Fruit fly (Drosophila melanogaster) whole organism, embryonic: ENCODE data around the gene Glt.
A peak's percentile ranks its signal among the peaks of the same experiment; 100 is the strongest.

Experiments used
- B-H2 ChIP-seq: fragments of 200-800 bp; sonication (Bioruptor generic); optimal IDR thresholded peaks from 2 replicates; lab custom pipeline; 2018; ENCODE audit warnings: missing biosample characterization, mild to moderate bottlenecking, missing genetic modification characterization
- Blimp-1 ChIP-seq: fragments of 200-800 bp; sonication (Bioruptor generic); optimal IDR thresholded peaks from 3 replicates; lab custom pipeline; 2018; ENCODE audit warnings: missing biosample characterization, missing genetic modification characterization, mild to moderate bottlenecking, moderate library complexity, missing genetic modification reagents
- CG10147 ChIP-seq: fragments of 200-800 bp; sonication (Bioruptor generic); optimal IDR thresholded peaks from 2 replicates; lab custom pipeline; 2019; ENCODE audit warnings: missing biosample characterization, mild to moderate bottlenecking, missing genetic modification characterization, moderate library complexity
- CG11560 ChIP-seq: fragments of 200-800 bp; sonication (Bioruptor generic); IDR thresholded peaks from 3 replicates; pipeline ENCODE4 v1.3.6; 2022; ENCODE audit warnings: missing biosample characterization, missing genetic modification characterization
- CG12659 ChIP-seq: fragments of 200-800 bp; sonication (Bioruptor generic); optimal IDR thresholded peaks from 3 replicates; lab custom pipeline; 2017; ENCODE audit warnings: mild to moderate bottlenecking, missing biosample characterization, missing genetic modification reagents, missing genetic modification characterization
- CG14965 ChIP-seq: fragments of 200-800 bp; sonication (Bioruptor generic); optimal IDR thresholded peaks from 2 replicates; lab custom pipeline; 2016; ENCODE audit warnings: missing biosample characterization, missing genetic modification characterization, borderline replicate concordance
- CG15073 ChIP-seq: fragments of 200-800 bp; sonication (Bioruptor generic); optimal IDR thresholded peaks from 2 replicates; lab custom pipeline; 2016; ENCODE audit warnings: missing biosample characterization, missing genetic modification characterization
- CG17829 ChIP-seq: fragments of 200-800 bp; optimal IDR thresholded peaks from 2 replicates; lab custom pipeline; 2019; ENCODE audit warnings: missing biosample characterization, mild to moderate bottlenecking, missing genetic modification characterization, moderate library complexity
- CG1792 ChIP-seq: fragments of 200-800 bp; sonication (Bioruptor generic); optimal IDR thresholded peaks from 2 replicates; lab custom pipeline; 2016; ENCODE audit warnings: missing biosample characterization, missing genetic modification characterization
- CG18262 ChIP-seq: fragments of 200-800 bp; optimal IDR thresholded peaks from 3 replicates; lab custom pipeline; 2019; ENCODE audit warnings: missing biosample characterization, mild to moderate bottlenecking, missing genetic modification characterization, moderate library complexity
- CG2116 ChIP-seq: fragments of 200-800 bp; sonication (Bioruptor generic); optimal IDR thresholded peaks from 3 replicates; lab custom pipeline; 2018; ENCODE audit warnings: missing biosample characterization, mild to moderate bottlenecking, missing genetic modification characterization
- CG33557 ChIP-seq: fragments of 200-800 bp; sonication (Bioruptor generic); optimal IDR thresholded peaks from 2 replicates; lab custom pipeline; 2019; ENCODE audit warnings: missing biosample characterization, mild to moderate bottlenecking, missing genetic modification characterization, moderate library complexity
- CG3726 ChIP-seq: fragments of 200-800 bp; sonication (Bioruptor generic); IDR thresholded peaks from 3 replicates; pipeline ENCODE4, ENCODE4 v1.3.6; 2022; ENCODE audit warnings: missing biosample characterization, missing genetic modification characterization
- CG4360 ChIP-seq: fragments of 200-800 bp; sonication (Bioruptor generic); IDR thresholded peaks from 2 replicates; pipeline ENCODE4 v1.3.6; 2022; ENCODE audit warnings: missing biosample characterization, missing genetic modification characterization
- CG6654 ChIP-seq: fragments of 200-800 bp; sonication (Bioruptor generic); optimal IDR thresholded peaks from 2 replicates; lab custom pipeline; 2017; ENCODE audit warnings: missing biosample characterization, mild to moderate bottlenecking, missing genetic modification characterization
- CG7963 ChIP-seq: fragments of 200-800 bp; sonication (Bioruptor generic); IDR thresholded peaks from 3 replicates; pipeline ENCODE4 v1.3.6; 2022; ENCODE audit warnings: missing biosample characterization, missing genetic modification characterization; ENCODE audit not compliant: partially characterized antibody
- CG8281 ChIP-seq: fragments of 200-800 bp; sonication (Bioruptor generic); optimal IDR thresholded peaks from 2 replicates; lab custom pipeline; 2018; ENCODE audit warnings: missing biosample characterization, mild to moderate bottlenecking, missing genetic modification characterization, moderate library complexity
- D19B ChIP-seq: fragments of 200-800 bp; sonication (Bioruptor generic); optimal IDR thresholded peaks from 2 replicates; lab custom pipeline; 2017; ENCODE audit warnings: missing biosample characterization, mild to moderate bottlenecking, missing genetic modification characterization
- Ets65A ChIP-seq: fragments of 200-800 bp; sonication (Bioruptor generic); peaks from one replicate; lab custom pipeline; 2016; ENCODE audit warnings: missing biosample characterization, missing genetic modification characterization
- HLH4C ChIP-seq: fragments of 200-800 bp; sonication (Bioruptor generic); IDR thresholded peaks from 3 replicates; pipeline ENCODE4 v1.3.6; 2022; ENCODE audit warnings: missing biosample characterization, missing genetic modification characterization; ENCODE audit not compliant: partially characterized antibody
- Hr51 ChIP-seq, 2 experiments: fragments of 200-800 bp; sonication (Bioruptor generic); optimal IDR thresholded peaks; 2 replicates in 1 of 2; 3 replicates in 1 of 2; lab custom pipeline; 2016 to 2018; ENCODE audit warnings: missing biosample characterization in 2 of 2, missing genetic modification characterization in 2 of 2, mild to moderate bottlenecking in 1 of 2, moderate library complexity in 1 of 2
- Jarid2 ChIP-seq: fragments of 200-800 bp; sonication (Bioruptor generic); optimal IDR thresholded peaks from 3 replicates; lab custom pipeline; 2017; ENCODE audit warnings: mild to moderate bottlenecking, missing biosample characterization, missing genetic modification reagents, missing genetic modification characterization
- Med ChIP-seq: fragments of 200-800 bp; sonication (Bioruptor generic); peaks from one replicate; lab custom pipeline; 2016; ENCODE audit warnings: missing biosample characterization, missing genetic modification characterization, mild to moderate bottlenecking, inconsistent platforms, moderate library complexity
- NfI ChIP-seq: fragments of 200-800 bp; sonication (Bioruptor generic); optimal IDR thresholded peaks from 3 replicates; lab custom pipeline; 2018; ENCODE audit warnings: missing biosample characterization, mild to moderate bottlenecking, missing genetic modification characterization, moderate library complexity
- Pdp1 ChIP-seq, 2 experiments: fragments of 200-800 bp; sonication (Bioruptor generic); optimal IDR thresholded peaks; 3 replicates each; lab custom pipeline; 2016; ENCODE audit warnings: missing biosample characterization in 2 of 2, missing genetic modification characterization in 2 of 2, mild to moderate bottlenecking in 1 of 2, moderate library complexity in 1 of 2
- Xbp1 ChIP-seq: fragments of 200-800 bp; sonication (Bioruptor generic); optimal IDR thresholded peaks from 3 replicates; lab custom pipeline; 2016; ENCODE audit warnings: missing biosample characterization, mild to moderate bottlenecking, missing genetic modification characterization
- az2 ChIP-seq: fragments of 200-800 bp; sonication (Bioruptor generic); optimal IDR thresholded peaks from 3 replicates; lab custom pipeline; 2016; ENCODE audit warnings: missing biosample characterization, missing genetic modification characterization
- bigmax ChIP-seq: fragments of 200-800 bp; sonication (Bioruptor generic); optimal IDR thresholded peaks from 2 replicates; lab custom pipeline; 2018; ENCODE audit warnings: missing biosample characterization, mild to moderate bottlenecking, missing genetic modification characterization
- cg ChIP-seq: fragments of 200-800 bp; sonication (Bioruptor generic); optimal IDR thresholded peaks from 3 replicates; lab custom pipeline; 2019; ENCODE audit warnings: missing biosample characterization, mild to moderate bottlenecking, missing genetic modification characterization, moderate library complexity
- chif ChIP-seq, 2 experiments: fragments of 200-800 bp; sonication (Bioruptor generic); optimal IDR thresholded peaks; 3 replicates each; lab custom pipeline; 2016; ENCODE audit warnings: missing biosample characterization in 2 of 2, missing genetic modification characterization in 2 of 2
- chinmo ChIP-seq: fragments of 200-800 bp; sonication (Bioruptor generic); IDR thresholded peaks from 4 replicates; pipeline ENCODE4 v1.3.6; 2022; ENCODE audit warnings: missing biosample characterization, missing genetic modification characterization; ENCODE audit not compliant: partially characterized antibody
- cwo ChIP-seq: fragments of 200-800 bp; sonication (Bioruptor generic); optimal IDR thresholded peaks from 3 replicates; lab custom pipeline; 2017; ENCODE audit warnings: missing biosample characterization, missing genetic modification characterization, mild to moderate bottlenecking, moderate library complexity, missing genetic modification reagents
- disco-r ChIP-seq: fragments of 200-800 bp; sonication (Bioruptor generic); optimal IDR thresholded peaks from 2 replicates; lab custom pipeline; 2016; ENCODE audit warnings: missing biosample characterization, missing genetic modification characterization
- eve ChIP-seq, 2 experiments: fragments of >200 bp; optimal IDR thresholded peaks; 2 replicates each; lab custom pipeline; 2017; ENCODE audit warnings: missing biosample characterization in 2 of 2, missing genetic modification characterization in 2 of 2
- ftz-f1 ChIP-seq: fragments of 200-800 bp; sonication (Bioruptor generic); optimal IDR thresholded peaks from 2 replicates; lab custom pipeline; 2016; ENCODE audit warnings: missing biosample characterization, missing genetic modification characterization
- hb ChIP-seq: fragments of 200-800 bp; sonication (Bioruptor generic); IDR thresholded peaks from 3 replicates; pipeline ENCODE4 v1.3.6; 2022; ENCODE audit warnings: missing biosample characterization, missing genetic modification characterization; ENCODE audit not compliant: partially characterized antibody
- hkb ChIP-seq, 2 experiments: fragments of 200-800 bp in 1 of 2; fragments of >200 bp in 1 of 2; sonication (Bioruptor generic) in 1 of 2; IDR thresholded peaks in 1 of 2; optimal IDR thresholded peaks in 1 of 2; 2 replicates each; pipeline versions ENCODE4 v1.3.6 to Lab custom; 2017 to 2022; ENCODE audit warnings: missing biosample characterization in 1 of 2, missing genetic modification characterization in 1 of 2
- kah ChIP-seq: fragments of 200-800 bp; sonication (Bioruptor generic); optimal IDR thresholded peaks from 2 replicates; lab custom pipeline; 2018; ENCODE audit warnings: missing biosample characterization, mild to moderate bottlenecking, missing genetic modification characterization
- odd ChIP-seq: fragments of 200-800 bp; sonication (Bioruptor generic); optimal IDR thresholded peaks from 2 replicates; lab custom pipeline; 2017; ENCODE audit warnings: missing biosample characterization, mild to moderate bottlenecking, missing genetic modification characterization
- pzg ChIP-seq: fragments of 200-800 bp; sonication (Bioruptor generic); optimal IDR thresholded peaks from 3 replicates; lab custom pipeline; 2018; ENCODE audit warnings: missing biosample characterization, mild to moderate bottlenecking, missing genetic modification characterization, moderate library complexity
- sens ChIP-seq: fragments of 200-800 bp; sonication (Bioruptor generic); peaks from one replicate; lab custom pipeline; 2016; ENCODE audit warnings: missing biosample characterization, missing genetic modification characterization
- slbo ChIP-seq: fragments of 200-800 bp; sonication (Bioruptor generic); IDR thresholded peaks from 2 replicates; pipeline ENCODE4 v1.3.6; 2022; ENCODE audit warnings: missing biosample characterization, missing genetic modification characterization
- sna ChIP-seq: fragments of 200-800 bp; sonication (Bioruptor generic); IDR thresholded peaks from 2 replicates; pipeline ENCODE4 v1.3.6; 2022; ENCODE audit warnings: missing biosample characterization, missing genetic modification characterization; ENCODE audit not compliant: partially characterized antibody
- stc ChIP-seq: fragments of 200-800 bp; sonication (Bioruptor generic); IDR thresholded peaks from 2 replicates; pipeline ENCODE4 v1.3.6; 2022; ENCODE audit warnings: missing biosample characterization, missing genetic modification characterization
- tna ChIP-seq: fragments of 200-800 bp; sonication (Bioruptor generic); IDR thresholded peaks from 2 replicates; pipeline ENCODE4 v1.3.6; 2022; ENCODE audit warnings: missing biosample characterization, missing genetic modification characterization; ENCODE audit not compliant: partially characterized antibody
- z ChIP-seq: fragments of 200-800 bp; sonication (Bioruptor generic); IDR thresholded peaks from 3 replicates; pipeline ENCODE4 v1.3.6; 2022; ENCODE audit warnings: missing biosample characterization, missing genetic modification characterization

Gene Glt

dm6 chr2L:8707522-8707921, 35.0 kb downstream of the Glt start:
- TF ChIP-seq Med (peak; percentile 49), CG3726 (GFP tag; lab: Robert Waterston, UW) (no peak), CG18262 (tag; lab: Kevin White, UChicago) (no peak), Pdp1 (GFP tag; optimal IDR thresholded peaks at IDR 0.05; lab: Kevin White, UChicago) (peak in 1 of 2 experiments; percentile 84), sens (GFP tag; lab: Kevin White, UChicago) (peak; percentile 27), ftz-f1 (peak; percentile 38), slbo (0 out of 2 replicates have a peak, but pooled peaks have one; percentile 5)
- TF ChIP-seq, all 482 proteins: peak for 5

DNA sequence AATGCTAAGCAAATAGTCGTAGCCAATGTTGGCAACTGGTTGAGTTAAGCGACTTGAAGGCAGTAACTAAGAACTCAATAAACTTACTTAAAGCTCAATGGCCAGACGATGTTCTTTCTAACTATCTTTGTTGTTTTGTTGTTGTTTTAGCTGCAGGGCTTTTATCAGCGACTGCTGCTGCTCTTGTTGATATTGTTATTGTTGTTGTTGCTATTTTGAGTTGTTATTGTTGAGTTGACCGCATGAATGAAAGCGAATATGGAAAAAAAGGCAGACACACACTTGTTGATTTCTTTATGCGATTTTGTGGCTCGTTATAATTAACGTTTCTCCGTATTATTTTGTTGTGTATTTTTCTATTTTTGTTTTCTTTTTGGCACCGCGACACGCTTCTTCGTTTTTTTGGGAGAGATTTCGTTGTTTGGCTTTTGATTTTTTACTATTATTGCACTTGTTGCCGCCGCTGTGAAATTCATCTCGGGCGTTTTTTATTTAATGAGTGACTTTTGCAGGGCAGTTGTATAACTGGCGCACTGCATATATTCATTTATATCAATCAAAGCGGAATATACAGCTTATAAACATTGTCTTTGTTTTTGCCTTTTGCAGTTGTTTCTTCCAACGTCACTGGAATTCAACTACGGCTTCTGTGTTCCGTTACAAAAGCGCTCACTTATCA, 36.0 kb downstream of the Glt start:
- TF ChIP-seq CG2116 (GFP tag; lab: Kevin White, UChicago) (no peak), hkb (optimal IDR thresholded peaks at IDR 0.05; lab: Kevin White, UChicago) (no peak), hkb (GFP tag; IDR thresholded peaks at IDR 0.05; lab: Robert Waterston, UW) (0 out of 2 replicates have a peak, but pooled peaks have one; percentile 21), cwo (GFP tag; lab: Kevin White, UChicago) (no peak), kah (peak; percentile 21), bigmax (no peak), CG11560 (no peak), B-H2 (GFP tag; lab: Kevin White, UChicago) (peak; percentile 21), chinmo (peak; percentile 60; the same call in 1 of the 4 replicates), D19B (no peak), Jarid2 (peak; percentile 9), Hr51 (GFP tag; optimal IDR thresholded peaks at IDR 0.05; lab: Kevin White, UChicago) (no peak), az2 (GFP tag; lab: Kevin White, UChicago) (no peak), Ets65A (no peak), disco-r (GFP tag; lab: Kevin White, UChicago) (no peak), CG6654 (GFP tag; lab: Kevin White, UChicago) (no peak), CG17829 (tag; lab: Kevin White, UChicago) (no peak), CG15073 (GFP tag; lab: Kevin White, UChicago) (no peak), CG33557 (GFP tag; lab: Kevin White, UChicago) (no peak), CG10147 (GFP tag; lab: Kevin White, UChicago) (no peak), stc (GFP tag; lab: Robert Waterston, UW) (no peak), sna (GFP tag; lab: Robert Waterston, UW) (no peak), NfI (GFP tag; lab: Kevin White, UChicago) (no peak), CG1792 (GFP tag; lab: Kevin White, UChicago) (no peak), eve (GFP tag; optimal IDR thresholded peaks at IDR 0.05; lab: Kevin White, UChicago) (peak in 1 of 2 experiments; percentile 70), Blimp-1 (GFP tag; lab: Kevin White, UChicago) (peak; percentile 9), z (GFP tag; lab: Robert Waterston, UW) (peak; percentile 54; the same call in 2 of the 3 replicates), cg (GFP tag; lab: Kevin White, UChicago) (no peak), CG7963 (GFP tag; lab: Robert Waterston, UW) (no peak), CG12659 (GFP tag; lab: Kevin White, UChicago) (no peak), odd (GFP tag; lab: Kevin White, UChicago) (no peak), pzg (GFP tag; lab: Kevin White, UChicago) (no peak), chif (GFP tag; optimal IDR thresholded peaks at IDR 0.05; lab: Kevin White, UChicago) (no peak), Xbp1 (GFP tag; lab: Kevin White, UChicago) (no peak), CG4360 (GFP tag; lab: Robert Waterston, UW) (0 out of 2 replicates have a peak, but pooled peaks have one; percentile 23), CG14965 (no peak), HLH4C (GFP tag; lab: Robert Waterston, UW) (no peak), tna (GFP tag; lab: Robert Waterston, UW) (0 out of 2 replicates have a peak, but pooled peaks have one; percentile 22), CG8281 (peak; percentile 84), hb (no peak)
